Worm (Caenorhabditis elegans) whole organism, L4 larva: ENCODE measurements around the gene fbxa-197.
A peak's percentile ranks its signal among the peaks of the same experiment; 100 is the strongest.

Source experiments
- F10B5.3 ChIP-seq: sonication (generic microtip); optimal IDR thresholded peaks from 2 replicates; lab custom pipeline; 2016; ENCODE audit warnings: mild to moderate bottlenecking, missing genetic modification characterization, missing compliant biosample characterization
- F44E2.7 ChIP-seq: fragments of 200-800 bp; sonication (Bioruptor generic); IDR thresholded peaks from 2 replicates; pipeline ENCODE4 v2.1.2; 2022; ENCODE audit warnings: missing genetic modification characterization, missing compliant biosample characterization
- R02D3.7 ChIP-seq: fragments of 150-350 bp; sonication (generic microtip); optimal IDR thresholded peaks from 3 replicates; lab custom pipeline; 2014; ENCODE audit warnings: missing biosample characterization, missing genetic modification characterization
- T20F7.1 ChIP-seq: fragments of 200-800 bp; sonication (Bioruptor generic); optimal IDR thresholded peaks from 2 replicates; lab custom pipeline; 2018; ENCODE audit warnings: mild to moderate bottlenecking, missing genetic modification characterization, missing compliant biosample characterization
- T26A8.4 ChIP-seq: fragments of 200-800 bp; sonication (Bioruptor generic); IDR thresholded peaks from 2 replicates; pipeline ENCODE4 v1.3.6; 2022; ENCODE audit warnings: missing genetic modification characterization, missing compliant biosample characterization
- Y75B8A.6 ChIP-seq: fragments of 200-800 bp; sonication (Bioruptor generic); IDR thresholded peaks from 2 replicates; pipeline ENCODE4 v1.3.6; 2022; ENCODE audit warnings: missing genetic modification reagents, missing genetic modification characterization, missing compliant biosample characterization
- attf-4 ChIP-seq: sonication (generic microtip); optimal IDR thresholded peaks from 3 replicates; lab custom pipeline; 2017; ENCODE audit warnings: missing biosample characterization, missing genetic modification characterization
- ceh-82 ChIP-seq: sonication (generic microtip); optimal IDR thresholded peaks from 2 replicates; lab custom pipeline; 2017; ENCODE audit warnings: missing biosample characterization, missing genetic modification characterization
- cey-2 ChIP-seq: sonication (generic microtip); optimal IDR thresholded peaks from 3 replicates; lab custom pipeline; 2017; ENCODE audit warnings: missing genetic modification characterization, mild to moderate bottlenecking, missing compliant biosample characterization, antibody characterized with exemption, borderline replicate concordance; ENCODE audit not compliant: insufficient read depth
- daf-16 ChIP-seq, 3 experiments: sonication (generic microtip); optimal IDR thresholded peaks; 2 replicates each; lab custom pipeline; 2016 to 2017; ENCODE audit warnings: missing genetic modification characterization in 3 of 3, missing genetic modification reagents in 3 of 3, mild to moderate bottlenecking in 2 of 3, missing compliant biosample characterization in 2 of 3, missing biosample characterization in 1 of 3, moderate library complexity in 1 of 3
- daf-19 ChIP-seq: fragments of 200-800 bp; sonication (Bioruptor generic); conservative IDR thresholded peaks from 2 replicates; pipeline ENCODE4 v1.3.6; 2022; ENCODE audit warnings: missing genetic modification characterization, missing compliant biosample characterization
- dmd-6 ChIP-seq: fragments of 200-800 bp; sonication (Bioruptor generic); IDR thresholded peaks from 2 replicates; pipeline ENCODE4 v1.3.6; 2022; ENCODE audit warnings: missing genetic modification reagents, missing genetic modification characterization, missing compliant biosample characterization
- dve-1 ChIP-seq: sonication (generic microtip); optimal IDR thresholded peaks from 2 replicates; lab custom pipeline; 2017; ENCODE audit warnings: antibody characterized with exemption, mild to moderate bottlenecking, missing genetic modification characterization, missing compliant biosample characterization; ENCODE audit not compliant: insufficient read depth
- hif-1 ChIP-seq, 2 experiments: sonication (generic microtip); optimal IDR thresholded peaks; 2 replicates each; lab custom pipeline; 2016 to 2017; ENCODE audit warnings: missing compliant biosample characterization in 2 of 2, missing genetic modification characterization in 2 of 2, missing genetic modification reagents in 2 of 2, missing genotype in 2 of 2, mild to moderate bottlenecking in 1 of 2
- hlh-11 ChIP-seq: fragments of 200-800 bp; sonication (Bioruptor generic); optimal IDR thresholded peaks from 2 replicates; lab custom pipeline; 2018; ENCODE audit warnings: mild to moderate bottlenecking, missing genetic modification characterization, missing compliant biosample characterization
- hlh-30 ChIP-seq: sonication (generic microtip); optimal IDR thresholded peaks from 2 replicates; lab custom pipeline; 2017; ENCODE audit warnings: antibody characterized with exemption, mild to moderate bottlenecking, missing genetic modification characterization, missing compliant biosample characterization; ENCODE audit not compliant: insufficient read depth
- hmg-1.1 ChIP-seq: fragments of 200-800 bp; sonication (Bioruptor generic); IDR thresholded peaks from 2 replicates; pipeline ENCODE4 v1.3.6; 2022; ENCODE audit warnings: missing genetic modification reagents, missing genetic modification characterization, missing compliant biosample characterization
- jun-1 ChIP-seq: fragments of 150-350 bp; optimal IDR thresholded peaks from 2 replicates; lab custom pipeline; 2014; ENCODE audit warnings: missing biosample characterization, missing genetic modification reagents, missing genetic modification characterization
- lin-1 ChIP-seq: fragments of 200-800 bp; sonication (Bioruptor generic); IDR thresholded peaks from 2 replicates; pipeline ENCODE4 v1.3.6; 2022; ENCODE audit warnings: missing genetic modification reagents, missing genetic modification characterization, missing compliant biosample characterization
- lsy-2 ChIP-seq, 2 experiments: fragments of 150-350 bp in 1 of 2; sonication (generic microtip) in 1 of 2; optimal IDR thresholded peaks; 2 replicates each; lab custom pipeline; 2014 to 2017; ENCODE audit warnings: missing biosample characterization in 2 of 2, missing genetic modification characterization in 2 of 2
- mdl-1 ChIP-seq, 2 experiments: fragments of 150-350 bp in 1 of 2; sonication (generic microtip) in 1 of 2; optimal IDR thresholded peaks; 2 replicates each; lab custom pipeline; 2014 to 2017; ENCODE audit warnings: missing biosample characterization in 2 of 2, missing genetic modification characterization in 2 of 2
- mep-1 ChIP-seq: fragments of 150-350 bp; sonication (generic microtip); optimal IDR thresholded peaks from 3 replicates; lab custom pipeline; 2014; ENCODE audit warnings: missing biosample characterization, missing genetic modification characterization
- mes-2 ChIP-seq: sonication (generic microtip); optimal IDR thresholded peaks from 2 replicates; lab custom pipeline; 2016; ENCODE audit warnings: missing genotype, mild to moderate bottlenecking, missing genetic modification characterization, missing compliant biosample characterization; ENCODE audit not compliant: poor library complexity, severe bottlenecking
- nhr-10 ChIP-seq: fragments of 150-350 bp; optimal IDR thresholded peaks from 2 replicates; lab custom pipeline; 2014; ENCODE audit warnings: missing biosample characterization, missing genetic modification characterization
- nhr-11 ChIP-seq: fragments of 150-350 bp; optimal IDR thresholded peaks from 2 replicates; lab custom pipeline; 2014; ENCODE audit warnings: missing biosample characterization, missing genetic modification characterization
- nhr-28 ChIP-seq: fragments of 150-350 bp; optimal IDR thresholded peaks from 2 replicates; lab custom pipeline; 2014; ENCODE audit warnings: missing biosample characterization, missing genetic modification characterization
- nhr-48 ChIP-seq: sonication (generic microtip); optimal IDR thresholded peaks from 2 replicates; lab custom pipeline; 2016; ENCODE audit warnings: mild to moderate bottlenecking, missing genetic modification characterization, missing compliant biosample characterization
- nhr-6 ChIP-seq: fragments of 150-350 bp; optimal IDR thresholded peaks from 2 replicates; lab custom pipeline; 2014; ENCODE audit warnings: missing biosample characterization, missing genetic modification characterization
- nhr-76 ChIP-seq: fragments of 150-350 bp; optimal IDR thresholded peaks from 2 replicates; lab custom pipeline; 2014; ENCODE audit warnings: missing biosample characterization, missing genetic modification characterization
- nhr-77 ChIP-seq: fragments of 150-350 bp; optimal IDR thresholded peaks from 2 replicates; lab custom pipeline; 2014; ENCODE audit warnings: missing biosample characterization, missing genetic modification characterization
- pha-4 ChIP-seq, 2 experiments: fragments of 150-350 bp in 1 of 2; fragments of 200-800 bp in 1 of 2; sonication (Bioruptor generic) in 1 of 2; IDR thresholded peaks in 1 of 2; optimal IDR thresholded peaks in 1 of 2; 2 replicates each; pipeline versions ENCODE4 v1.3.6 to Lab custom; 2014 to 2022; ENCODE audit warnings: missing genetic modification characterization in 2 of 2, missing genetic modification reagents in 2 of 2, missing biosample characterization in 1 of 2, missing compliant biosample characterization in 1 of 2
- pqm-1 ChIP-seq: sonication (generic microtip); optimal IDR thresholded peaks from 2 replicates; lab custom pipeline; 2017; ENCODE audit warnings: missing biosample characterization, missing genetic modification characterization
- rbr-2 ChIP-seq: sonication (generic microtip); optimal IDR thresholded peaks from 2 replicates; lab custom pipeline; 2016; ENCODE audit warnings: missing genotype, missing genetic modification characterization, missing compliant biosample characterization
- skn-1 ChIP-seq: fragments of 150-350 bp; optimal IDR thresholded peaks from 2 replicates; lab custom pipeline; 2014; ENCODE audit warnings: missing biosample characterization, missing genetic modification characterization
- spr-3 ChIP-seq: fragments of 200-800 bp; sonication (Bioruptor generic); optimal IDR thresholded peaks from 2 replicates; lab custom pipeline; 2018; ENCODE audit warnings: mild to moderate bottlenecking, missing genetic modification characterization, missing compliant biosample characterization
- tra-1 ChIP-seq: fragments of 200-800 bp; sonication (Bioruptor generic); IDR thresholded peaks from 2 replicates; pipeline ENCODE4 v1.3.6; 2022; ENCODE audit warnings: missing genetic modification reagents, missing genetic modification characterization, missing compliant biosample characterization
- unc-39 ChIP-seq: sonication (generic microtip); optimal IDR thresholded peaks from 2 replicates; lab custom pipeline; 2017; ENCODE audit warnings: missing biosample characterization, missing genetic modification characterization
- zip-2 ChIP-seq: fragments of 150-350 bp; optimal IDR thresholded peaks from 2 replicates; lab custom pipeline; 2014; ENCODE audit warnings: missing biosample characterization, missing genetic modification characterization
- ztf-7 ChIP-seq: fragments of 150-350 bp; optimal IDR thresholded peaks from 2 replicates; lab custom pipeline; 2014; ENCODE audit warnings: missing biosample characterization, missing genetic modification characterization

The fbxa-197 gene

ce11 chrV:15880033-15880432 lies 12.6 kb downstream of the fbxa-197 start (continued):
- TF ChIP-seq unc-39: no peak
- TF ChIP-seq nhr-28 (tag; lab: Kevin White, UChicago): peak; percentile 81
- peak; percentile 40 for TF ChIP-seq hlh-30 (tag; lab: Kevin White, UChicago)
- TF ChIP-seq cey-2 (tag; lab: Kevin White, UChicago): no peak
- TF ChIP-seq skn-1 (tag; lab: Kevin White, UChicago): no peak
- TF ChIP-seq tra-1: no peak
- no peak for TF ChIP-seq nhr-76
- TF ChIP-seq T26A8.4 (GFP tag; lab: Robert Waterston, UW): no peak
- no peak for TF ChIP-seq daf-19 (GFP tag; lab: Robert Waterston, UW)
- TF ChIP-seq mep-1 (tag; lab: Kevin White, UChicago): peak; percentile 16
- peak; percentile 55 for TF ChIP-seq dve-1 (tag; lab: Kevin White, UChicago)
- TF ChIP-seq pha-4 (GFP tag; IDR thresholded peaks at IDR 0.05; lab: Robert Waterston, UW): no peak
- TF ChIP-seq pha-4 (tag; optimal IDR thresholded peaks at IDR 0.05; lab: Kevin White, UChicago): no peak
- TF ChIP-seq jun-1: no peak
- peak in 1 of 2 experiments; percentile 14 for TF ChIP-seq lsy-2 (tag; optimal IDR thresholded peaks at IDR 0.05; lab: Kevin White, UChicago)
- TF ChIP-seq dmd-6: peak; percentile 82
- no peak for TF ChIP-seq nhr-77
- peak in 1 of 2 experiments; percentile 36 for TF ChIP-seq mdl-1 (tag; optimal IDR thresholded peaks at IDR 0.05; lab: Kevin White, UChicago)
- no peak for TF ChIP-seq daf-16 (GFP tag; optimal IDR thresholded peaks at IDR 0.05; lab: Kevin White, UChicago)
- peak; percentile 26 for TF ChIP-seq daf-16 (tag; optimal IDR thresholded peaks at IDR 0.05; lab: Kevin White, UChicago)

DNA sequence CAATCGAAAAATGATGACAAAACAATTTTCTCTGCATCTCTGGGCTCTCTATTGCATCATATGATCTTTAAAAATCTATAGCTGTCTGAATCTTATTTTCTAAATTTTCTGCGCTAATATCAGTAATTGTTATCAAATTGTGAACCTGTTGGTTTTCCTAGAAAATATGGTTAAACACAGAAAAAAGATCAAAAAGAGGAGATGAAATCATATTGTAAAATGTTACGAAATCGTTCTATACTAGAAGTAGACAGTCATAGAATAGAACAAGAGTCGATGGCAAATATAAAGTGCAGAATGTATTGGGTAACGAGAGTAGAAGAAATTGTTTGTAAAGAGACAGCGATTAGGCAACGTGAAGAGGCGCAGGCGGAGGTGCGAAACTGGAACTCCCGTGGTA lies 13.2 kb downstream of the fbxa-197 start:
- TF ChIP-seq dmd-6: peak; percentile 87
- peak; percentile 28 for TF ChIP-seq nhr-6 (tag; lab: Kevin White, UChicago)
- TF ChIP-seq nhr-77: peak; percentile 75
- peak; percentile 95 for TF ChIP-seq ztf-7 (tag; lab: Kevin White, UChicago)
- TF ChIP-seq nhr-28 (tag; lab: Kevin White, UChicago): peak; percentile 95
- TF ChIP-seq ceh-82 (tag; lab: Kevin White, UChicago): no peak
- TF ChIP-seq F10B5.3 (tag; lab: Kevin White, UChicago): no peak
- TF ChIP-seq F44E2.7: no peak
- TF ChIP-seq lsy-2 (tag; optimal IDR thresholded peaks at IDR 0.05; lab: Kevin White, UChicago): peak; percentile 51 to 60
- TF ChIP-seq dve-1 (tag; lab: Kevin White, UChicago): peak; percentile 69
- no peak for TF ChIP-seq nhr-76
- peak; percentile 0 for TF ChIP-seq rbr-2 (tag; lab: Kevin White, UChicago)
- peak; percentile 78 for TF ChIP-seq hlh-11 (tag; lab: Kevin White, UChicago)
- TF ChIP-seq daf-16 (GFP tag; optimal IDR thresholded peaks at IDR 0.05; lab: Kevin White, UChicago): no peak
- peak; percentile 61 for TF ChIP-seq daf-16 (tag; optimal IDR thresholded peaks at IDR 0.05; lab: Kevin White, UChicago)
- TF ChIP-seq mdl-1 (tag; optimal IDR thresholded peaks at IDR 0.05; lab: Kevin White, UChicago): peak in 1 of 2 experiments; percentile 47
- peak; percentile 82 for TF ChIP-seq cey-2 (tag; lab: Kevin White, UChicago)
- peak; percentile 26 for TF ChIP-seq nhr-11
- TF ChIP-seq hmg-1.1 (GFP tag; lab: Robert Waterston, UW): 0 out of 2 replicates have a peak, but pooled peaks have one; percentile 22
- peak; percentile 7 for TF ChIP-seq jun-1
- TF ChIP-seq Y75B8A.6: 0 out of 2 replicates have a peak, but pooled peaks have one; percentile 29
- peak in 1 of 2 experiments; percentile 37 for TF ChIP-seq hif-1 (tag; optimal IDR thresholded peaks at IDR 0.05; lab: Kevin White, UChicago)
- TF ChIP-seq nhr-10 (tag; lab: Kevin White, UChicago): no peak
- TF ChIP-seq spr-3: no peak
- peak; percentile 73 for TF ChIP-seq zip-2 (tag; lab: Kevin White, UChicago)
- no peak for TF ChIP-seq attf-4 (tag; lab: Kevin White, UChicago)
- TF ChIP-seq hlh-30 (tag; lab: Kevin White, UChicago): peak; percentile 59
- TF ChIP-seq mes-2: peak; percentile 38
- TF ChIP-seq T20F7.1 (GFP tag; lab: Kevin White, UChicago): peak; percentile 20
- TF ChIP-seq pqm-1 (tag; lab: Kevin White, UChicago): peak; percentile 17
- TF ChIP-seq nhr-48 (tag; lab: Kevin White, UChicago): peak; percentile 80
- 0 out of 2 replicates have a peak, but pooled peaks have one; percentile 12 for TF ChIP-seq lin-1 (GFP tag; lab: Robert Waterston, UW)
- TF ChIP-seq mep-1 (tag; lab: Kevin White, UChicago): peak; percentile 50
- TF ChIP-seq R02D3.7 (tag; lab: Kevin White, UChicago): no peak
